Worm (Caenorhabditis elegans) whole organism, L3 larva: ENCODE measurements around the gene affl-2.

ENCODE experiments used
- ceh-9 ChIP-seq: sonication (generic microtip); optimal IDR thresholded peaks from 2 replicates; lab custom pipeline; 2018; ENCODE audit warnings: missing biosample characterization, missing genetic modification characterization
- daf-12 ChIP-seq: fragments of 150-350 bp; optimal IDR thresholded peaks from 2 replicates; lab custom pipeline; 2014; ENCODE audit warnings: missing biosample characterization, missing genetic modification reagents, missing genetic modification characterization
- fos-1 ChIP-seq: fragments of 150-350 bp; optimal IDR thresholded peaks from 2 replicates; lab custom pipeline; 2014; ENCODE audit warnings: missing biosample characterization, missing genetic modification characterization
- nhr-28 ChIP-seq: fragments of 150-350 bp; optimal IDR thresholded peaks from 2 replicates; lab custom pipeline; 2014; ENCODE audit warnings: missing biosample characterization, missing genetic modification characterization
- skn-1 ChIP-seq: fragments of 150-350 bp; optimal IDR thresholded peaks from 2 replicates; lab custom pipeline; 2014; ENCODE audit warnings: missing biosample characterization, missing genetic modification characterization
- tbx-2 ChIP-seq: sonication (generic microtip); optimal IDR thresholded peaks from 2 replicates; lab custom pipeline; 2016; ENCODE audit warnings: mild to moderate bottlenecking, missing genetic modification characterization, missing compliant biosample characterization
- unc-39 ChIP-seq: sonication (generic microtip); optimal IDR thresholded peaks from 4 replicates; lab custom pipeline; 2017; ENCODE audit warnings: missing biosample characterization, missing genetic modification characterization
- ztf-4 ChIP-seq: fragments of 150-350 bp; optimal IDR thresholded peaks from 2 replicates; lab custom pipeline; 2014; ENCODE audit warnings: missing biosample characterization, missing genetic modification characterization

DNA sequence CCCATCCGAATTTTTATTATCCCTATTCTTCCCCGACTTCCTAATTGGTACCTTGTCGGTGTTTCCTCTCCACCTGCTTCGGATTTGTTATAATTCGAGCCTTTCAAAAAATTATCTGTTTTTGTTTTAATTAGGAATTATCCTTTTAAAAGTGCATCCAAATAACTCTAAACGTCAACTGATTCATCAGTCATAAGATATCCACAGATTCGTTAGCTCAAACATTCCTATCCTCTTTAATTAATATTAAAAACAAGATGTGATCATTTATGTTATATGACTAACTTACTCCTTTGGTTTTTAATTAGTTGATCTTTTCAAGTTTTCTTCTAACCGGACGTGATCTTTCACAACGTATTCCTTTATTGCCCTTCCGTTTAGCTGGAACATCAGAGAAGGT is 12.2 kb downstream of the affl-2 start:
- TF ChIP-seq skn-1 (no peak), fos-1 (tag; lab: Kevin White, UChicago) (no peak), ceh-9 (tag; lab: Kevin White, UChicago) (no peak), daf-12 (tag; lab: Kevin White, UChicago) (no peak), nhr-28 (no peak), ztf-4 (tag; lab: Kevin White, UChicago) (no peak), tbx-2 (tag; lab: Kevin White, UChicago) (no peak), unc-39 (tag; lab: Kevin White, UChicago) (no peak)
